Worm (Caenorhabditis elegans): Measurements from ENCODE around the gene egrh-3.

Gene egrh-3

ce11 chrIV:2670664-2671063 lies 17.9 kb downstream of the egrh-3 start (continued):
- TF ChIP-seq him-1 (tag; optimal IDR thresholded peaks at IDR 0.05) (no peak), F22D6.2 (tag; optimal IDR thresholded peaks at IDR 0.05) (no peak), B0336.3 (GFP tag; IDR thresholded peaks at IDR 0.05) (no peak), akir-1 (GFP tag; optimal IDR thresholded peaks at IDR 0.05) (no peak), mxl-1 (tag; optimal IDR thresholded peaks at IDR 0.05) (no peak), attf-3 (GFP tag; conservative IDR thresholded peaks at IDR 0.05) (peak; percentile 93)

ce11 chrIV:2668152-2668551 lies 20.4 kb downstream of the egrh-3 start:
- TF ChIP-seq attf-3 (GFP tag; conservative IDR thresholded peaks at IDR 0.05) (peak; percentile 87), lin-54 (GFP tag; optimal IDR thresholded peaks at IDR 0.05) (peak; percentile 14), madf-6 (GFP tag; IDR thresholded peaks at IDR 0.05) (0 out of 2 replicates have a peak, but pooled peaks have one; percentile 14)

DNA sequence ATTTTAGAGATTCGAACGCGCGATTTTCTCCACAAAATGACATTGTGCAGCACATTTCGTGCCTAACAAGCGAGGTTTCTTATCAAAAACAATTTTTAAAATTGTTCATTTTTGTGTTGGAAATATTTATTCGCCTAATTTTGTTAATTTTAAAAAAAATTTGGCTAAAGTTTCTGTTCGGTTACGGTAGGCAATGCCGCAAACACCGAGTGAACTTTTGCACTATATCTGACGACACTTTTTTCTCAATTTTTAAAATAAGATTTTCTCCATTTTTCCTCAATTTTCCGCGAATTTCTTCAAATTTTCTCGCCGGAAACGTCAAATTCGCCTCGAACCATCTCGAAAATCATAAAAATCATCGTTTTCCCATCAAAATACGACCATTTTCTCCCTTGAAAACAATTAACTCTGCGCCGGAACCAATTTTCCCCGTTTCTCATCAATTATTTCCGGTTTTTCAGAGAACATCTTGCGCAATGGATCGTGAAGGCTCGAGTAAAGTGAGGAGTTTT lies 21.9 kb downstream of the egrh-3 start, which contains the start of gene Y69A2AR.1:
TSS of gene Y69A2AR.1 (plus strand) at position 465 of the 515 bp plus-strand sequence.
- TF ChIP-seq D2030.7 (GFP tag; IDR thresholded peaks at IDR 0.05) (0 out of 2 replicates have a peak, but pooled peaks have one; percentile 13), ztf-26 (tag; optimal IDR thresholded peaks at IDR 0.05) (no peak), B0261.1 (tag; optimal IDR thresholded peaks at IDR 0.05) (no peak), lin-26 (GFP tag; IDR thresholded peaks at IDR 0.05) (no peak), attf-3 (GFP tag; conservative IDR thresholded peaks at IDR 0.05) (0 out of 2 replicates have a peak, but pooled peaks have one; percentile 24), lsl-1 (GFP tag; optimal IDR thresholded peaks at IDR 0.05) (peak; percentile 44), ceh-58 (GFP tag; IDR thresholded peaks at IDR 0.05) (no peak)

- TF ChIP-seq mcd-1 (GFP tag; IDR thresholded peaks at IDR 0.05) (peak; percentile 79), hsf-1 (GFP tag; IDR thresholded peaks at IDR 0.05) (no peak), dpff-1 (tag; optimal IDR thresholded peaks at IDR 0.05) (no peak), lin-54 (GFP tag; optimal IDR thresholded peaks at IDR 0.05) (no peak), xnd-1 (tag; optimal IDR thresholded peaks at IDR 0.05) (no peak), B0019.2 (GFP tag; conservative IDR thresholded peaks at IDR 0.05) (no peak), attf-3 (GFP tag; conservative IDR thresholded peaks at IDR 0.05) (peak; percentile 21; the same call in 1 of the 2 replicates)
These were observed 22.4 kb downstream of the egrh-3 start for ce11 chrIV:2666127-2666526.

- no peak for TF ChIP-seq Y53G8AR.9 (GFP tag; conservative IDR thresholded peaks at IDR 0.05)
- no peak for TF ChIP-seq ztf-3 (GFP tag; optimal IDR thresholded peaks at IDR 0.05)
- no peak for TF ChIP-seq Y95B8A.8 (GFP tag; IDR thresholded peaks at IDR 0.05)
- TF ChIP-seq hmg-1.2 (GFP tag; IDR thresholded peaks at IDR 0.05), result peak; percentile 59
- TF ChIP-seq nfyb-1 (GFP tag; IDR thresholded peaks at IDR 0.05), result no peak; the same call in 1 of the 2 replicates
- 0 out of 2 replicates have a peak, but pooled peaks have one; percentile 46 for TF ChIP-seq ceh-40 (GFP tag; IDR thresholded peaks at IDR 0.05)
- TF ChIP-seq lsl-1 (GFP tag; optimal IDR thresholded peaks at IDR 0.05), result peak; percentile 16
- no peak for TF ChIP-seq mel-28 (tag; optimal IDR thresholded peaks at IDR 0.05; ENCODE audit: borderline replicate concordance)
- no peak for TF ChIP-seq egl-44 (GFP tag; IDR thresholded peaks at IDR 0.05)
- 0 out of 2 replicates have a peak, but pooled peaks have one; percentile 55 for TF ChIP-seq let-526 (GFP tag; IDR thresholded peaks at IDR 0.05)
- TF ChIP-seq B0336.3 (GFP tag; IDR thresholded peaks at IDR 0.05), result no peak
- TF ChIP-seq F57C9.4 (tag; optimal IDR thresholded peaks at IDR 0.05), result no peak
- TF ChIP-seq ceh-91 (GFP tag; IDR thresholded peaks at IDR 0.05), result no peak
- TF ChIP-seq lin-54 (GFP tag; optimal IDR thresholded peaks at IDR 0.05), result peak; percentile 51
- TF ChIP-seq F33H1.4 (GFP tag; IDR thresholded peaks at IDR 0.05), result no peak
- TF ChIP-seq bed-2 (GFP tag; IDR thresholded peaks at IDR 0.05), result no peak
- TF ChIP-seq dpff-1 (tag; optimal IDR thresholded peaks at IDR 0.05), result no peak
- TF ChIP-seq dpl-1 (GFP tag; optimal IDR thresholded peaks at IDR 0.05), result no peak
- TF ChIP-seq lir-1 (GFP tag; conservative IDR thresholded peaks at IDR 0.05), result no peak
- TF ChIP-seq hsf-1 (GFP tag; IDR thresholded peaks at IDR 0.05), result no peak
- no peak for TF ChIP-seq nhr-179 (tag; optimal IDR thresholded peaks at IDR 0.05)
- TF ChIP-seq zim-3 (tag; optimal IDR thresholded peaks at IDR 0.05), result peak; percentile 22
- TF ChIP-seq egl-18 (GFP tag; IDR thresholded peaks at IDR 0.05), result 0 out of 2 replicates have a peak, but pooled peaks have one; percentile 31
- TF ChIP-seq F52B5.7 (tag; optimal IDR thresholded peaks at IDR 0.05), result no peak
- TF ChIP-seq K11D2.4 (GFP tag; IDR thresholded peaks at IDR 0.05), result no peak
- TF ChIP-seq bed-1 (GFP tag; IDR thresholded peaks at IDR 0.05), result no peak
These were observed 23.1 kb downstream of the egrh-3 start for ce11 chrIV:2665388-2665978.

Measured in whole organism, young adult.